Fruit fly (Drosophila melanogaster): Measurements from ENCODE around the gene CG13643.

CG13643 gene

dm6 chr3R:24905959-24906634, at the start of gene CG13643 (continued):
- TF ChIP-seq E2f2 (GFP tag; IDR thresholded peaks at IDR 0.05) (no peak), CG11504 (tag; optimal IDR thresholded peaks at IDR 0.05) (no peak), row (GFP tag; IDR thresholded peaks at IDR 0.05) (no peak), HLH4C (GFP tag; IDR thresholded peaks at IDR 0.05; ENCODE audit: partially characterized antibody) (no peak), CG18619 (GFP tag; optimal IDR thresholded peaks at IDR 0.05) (no peak), CG5180 (GFP tag; optimal IDR thresholded peaks at IDR 0.05) (no peak), Sin3A (optimal IDR thresholded peaks at IDR 0.05) (no peak), CG31441 (GFP tag; IDR thresholded peaks at IDR 0.05) (peak; percentile 55; the same call in 1 of the 2 replicates), CG15514 (GFP tag; optimal IDR thresholded peaks at IDR 0.05) (no peak), D19B (GFP tag; optimal IDR thresholded peaks at IDR 0.05) (no peak), CG15479 (GFP tag; optimal IDR thresholded peaks at IDR 0.05) (no peak), CG6272 (GFP tag; IDR thresholded peaks at IDR 0.05) (no peak), odd (GFP tag; optimal IDR thresholded peaks at IDR 0.05) (no peak), Myb (GFP tag; optimal IDR thresholded peaks at IDR 0.05) (no peak), CG8089 (GFP tag; optimal IDR thresholded peaks at IDR 0.05) (no peak), cwo (GFP tag; optimal IDR thresholded peaks at IDR 0.05) (peak; percentile 12), sqz (GFP tag; optimal IDR thresholded peaks at IDR 0.05) (no peak), onecut (GFP tag; IDR thresholded peaks at IDR 0.05) (no peak), CG17328 (GFP tag; IDR thresholded peaks at IDR 0.05) (no peak), Sox100B (GFP tag; optimal IDR thresholded peaks at IDR 0.05) (peak; percentile 68), tll (GFP tag; optimal IDR thresholded peaks at IDR 0.05) (no peak), hth (optimal IDR thresholded peaks at IDR 0.05) (no peak), CG7556 (GFP tag; optimal IDR thresholded peaks at IDR 0.05) (no peak), pnt (GFP tag; optimal IDR thresholded peaks at IDR 0.05) (no peak), CG13287 (GFP tag; IDR thresholded peaks at IDR 0.05; ENCODE audit: partially characterized antibody) (no peak), sens-2 (GFP tag; IDR thresholded peaks at IDR 0.05) (no peak), dpn (GFP tag; optimal IDR thresholded peaks at IDR 0.05) (no peak), lab (GFP tag; optimal IDR thresholded peaks at IDR 0.05) (peak; percentile 52), CG31388 (GFP tag; optimal IDR thresholded peaks at IDR 0.05) (no peak), vfl (GFP tag; optimal IDR thresholded peaks at IDR 0.05) (no peak), gsb (GFP tag; IDR thresholded peaks at IDR 0.05) (no peak), CG4617 (GFP tag; optimal IDR thresholded peaks at IDR 0.05; ENCODE audit: borderline replicate concordance) (no peak), YL-1 (GFP tag; optimal IDR thresholded peaks at IDR 0.05) (no peak), ab (GFP tag; optimal IDR thresholded peaks at IDR 0.05) (no peak), CG15269 (tag; optimal IDR thresholded peaks at IDR 0.05) (peak; percentile 67), salm (tag; optimal IDR thresholded peaks at IDR 0.05) (no peak), Blimp-1 (GFP tag; optimal IDR thresholded peaks at IDR 0.05) (peak; percentile 64), CG43689 (GFP tag; IDR thresholded peaks at IDR 0.05) (no peak), CG10274 (GFP tag; optimal IDR thresholded peaks at IDR 0.05) (no peak), CG17186 (GFP tag; optimal IDR thresholded peaks at IDR 0.05) (no peak), sima (GFP tag; optimal IDR thresholded peaks at IDR 0.05) (no peak), H15 (GFP tag; IDR thresholded peaks at IDR 0.05) (no peak), CG9727 (GFP tag; optimal IDR thresholded peaks at IDR 0.05) (peak; percentile 13), pb (GFP tag; optimal IDR thresholded peaks at IDR 0.05) (no peak), CG6854 (GFP tag; optimal IDR thresholded peaks at IDR 0.05) (no peak), ash1 (GFP tag; optimal IDR thresholded peaks at IDR 0.05) (no peak), CG6689 (GFP tag; IDR thresholded peaks at IDR 0.05) (0 out of 2 replicates have a peak, but pooled peaks have one; percentile 13), CG6813 (GFP tag; optimal IDR thresholded peaks at IDR 0.05) (no peak), br (optimal IDR thresholded peaks at IDR 0.05) (no peak), Max (GFP tag; optimal IDR thresholded peaks at IDR 0.05) (no peak), Rx (GFP tag; IDR thresholded peaks at IDR 0.05) (no peak)
